Worm (Caenorhabditis elegans) whole organism, midembryonic: Measurements from ENCODE around the gene bcmo-2.

Experiments
- cog-1 ChIP-seq: sonication (generic microtip); optimal IDR thresholded peaks from 2 replicates; lab custom pipeline; 2016; ENCODE audit warnings: missing genetic modification characterization, missing compliant biosample characterization
- flt-1 ChIP-seq: fragments of 200-800 bp; sonication (Bioruptor generic); IDR thresholded peaks from 2 replicates; pipeline ENCODE4 v1.3.6; 2022; ENCODE audit warnings: missing genetic modification characterization, missing compliant biosample characterization
- med-1 ChIP-seq: sonication (generic microtip); optimal IDR thresholded peaks from 2 replicates; lab custom pipeline; 2017; ENCODE audit warnings: missing genetic modification characterization, mild to moderate bottlenecking, missing compliant biosample characterization, antibody characterized with exemption, missing genetic modification reagents; ENCODE audit not compliant: insufficient read depth
- tab-1 ChIP-seq: fragments of 200-800 bp; sonication (Bioruptor generic); IDR thresholded peaks from 2 replicates; pipeline ENCODE4 v1.3.6; 2022; ENCODE audit warnings: missing genetic modification characterization, missing compliant biosample characterization
- ztf-29 ChIP-seq: fragments of 200-800 bp; sonication (Bioruptor generic); IDR thresholded peaks from 2 replicates; pipeline ENCODE4 v1.3.6; 2022; ENCODE audit warnings: missing genetic modification reagents, missing genetic modification characterization, missing compliant biosample characterization

- TF ChIP-seq ztf-29 (GFP tag; lab: Robert Waterston, UW), result no peak
- TF ChIP-seq tab-1 (GFP tag; lab: Robert Waterston, UW), result no peak
- no peak for TF ChIP-seq cog-1
- TF ChIP-seq flt-1, result no peak
- TF ChIP-seq med-1 (GFP tag; lab: Kevin White, UChicago), result no peak
Measured at ce11 chrII:3931230-3931629, 20.6 kb upstream of the bcmo-2 start.
